Worm (Caenorhabditis elegans) whole organism, young adult: ENCODE measurements around the gene cyc-2.1.

Experiments used
- D2030.7 ChIP-seq: fragments of 200-800 bp; sonication (Bioruptor generic); IDR thresholded peaks from 2 replicates; pipeline ENCODE4 v1.3.6; 2022; ENCODE audit warnings: missing genetic modification reagents, missing genetic modification characterization, missing compliant biosample characterization
- Y53G8AR.9 ChIP-seq: fragments of 200-800 bp; sonication (Bioruptor generic); conservative IDR thresholded peaks from 2 replicates; pipeline ENCODE4 v1.3.6; 2022; ENCODE audit warnings: missing genetic modification reagents, missing genetic modification characterization, missing compliant biosample characterization
- Y79H2A.3 ChIP-seq: fragments of 200-800 bp; sonication (Bioruptor generic); conservative IDR thresholded peaks from 2 replicates; pipeline ENCODE4 v1.3.6; 2022; ENCODE audit warnings: missing genetic modification reagents, missing genetic modification characterization, missing compliant biosample characterization
- akir-1 ChIP-seq: fragments of 200-800 bp; sonication (Bioruptor generic); optimal IDR thresholded peaks from 2 replicates; lab custom pipeline; 2018; ENCODE audit warnings: mild to moderate bottlenecking, missing genetic modification characterization, moderate library complexity, missing compliant biosample characterization
- cebp-2 ChIP-seq: fragments of 200-800 bp; sonication (Bioruptor generic); IDR thresholded peaks from 2 replicates; pipeline ENCODE4 v1.3.6; 2022; ENCODE audit warnings: missing genetic modification characterization, missing compliant biosample characterization
- dpl-1 ChIP-seq: fragments of 150-350 bp; optimal IDR thresholded peaks from 2 replicates; lab custom pipeline; 2014; ENCODE audit warnings: missing biosample characterization, missing genetic modification reagents, missing genetic modification characterization
- ekl-4 ChIP-seq: fragments of 200-800 bp; sonication (Bioruptor generic); IDR thresholded peaks from 2 replicates; pipeline ENCODE4 v1.3.6; 2022; ENCODE audit warnings: missing genetic modification reagents, missing genetic modification characterization, missing compliant biosample characterization
- nfyb-1 ChIP-seq: fragments of 200-800 bp; sonication (Bioruptor generic); IDR thresholded peaks from 2 replicates; pipeline ENCODE4 v1.3.6; 2022; ENCODE audit warnings: missing genetic modification reagents, missing genetic modification characterization, missing compliant biosample characterization
- nhr-90 ChIP-seq: sonication (generic microtip); optimal IDR thresholded peaks from 2 replicates; lab custom pipeline; 2016; ENCODE audit warnings: missing genotype, mild to moderate bottlenecking, missing genetic modification characterization, missing compliant biosample characterization
- pha-4 ChIP-seq: fragments of 150-350 bp; sonication (generic microtip); optimal IDR thresholded peaks from 2 replicates; lab custom pipeline; 2014; ENCODE audit warnings: missing biosample characterization, missing genetic modification reagents, missing genetic modification characterization
- snpc-4 ChIP-seq, 5 experiments: fragments of 150-350 bp in 1 of 5; sonication (generic microtip) in 4 of 5; optimal IDR thresholded peaks; 2 replicates each; lab custom pipeline; 2014 to 2018; ENCODE audit warnings: missing genetic modification characterization in 5 of 5, missing biosample characterization in 3 of 5, antibody characterized with exemption in 2 of 5, mild to moderate bottlenecking in 2 of 5, missing compliant biosample characterization in 2 of 5, missing genotype in 2 of 5, moderate library complexity in 2 of 5, missing genetic modification reagents in 1 of 5
- sptf-2 ChIP-seq: fragments of 200-800 bp; sonication (Bioruptor generic); optimal IDR thresholded peaks from 2 replicates; lab custom pipeline; 2018; ENCODE audit warnings: mild to moderate bottlenecking, missing genetic modification characterization, missing compliant biosample characterization
- unc-62 ChIP-seq: fragments of 150-350 bp; optimal IDR thresholded peaks from 2 replicates; lab custom pipeline; 2014; ENCODE audit warnings: missing biosample characterization, missing genetic modification reagents, missing genetic modification characterization

DNA sequence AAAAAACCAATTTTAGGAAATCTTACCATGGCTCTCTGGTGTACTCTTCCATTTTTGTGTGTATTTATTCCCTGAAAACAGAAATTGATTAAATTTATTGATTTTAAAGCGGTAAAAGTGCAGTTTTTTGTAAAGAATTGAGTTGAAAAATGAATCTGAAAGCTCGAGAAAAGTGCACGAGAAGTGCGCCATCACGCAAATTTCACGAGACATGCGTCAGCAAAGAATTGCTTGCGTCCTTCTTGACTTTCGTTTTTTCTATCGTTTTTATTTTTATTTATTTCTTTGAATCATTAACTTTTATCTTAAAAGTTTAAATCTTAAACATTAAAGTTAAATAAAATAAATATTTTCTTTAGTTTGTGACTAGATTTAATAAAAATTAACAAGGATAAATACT is 3.4 kb downstream of the cyc-2.1 start, which contains the start of gene timm-17B.1:
- TF ChIP-seq nhr-90 (tag; lab: Kevin White, UChicago), result no peak
- TF ChIP-seq nfyb-1, result 0 out of 2 replicates have a peak, but pooled peaks have one; percentile 68
- no peak for TF ChIP-seq Y79H2A.3 (GFP tag; lab: Robert Waterston, UW)
- no peak for TF ChIP-seq pha-4 (tag; lab: Kevin White, UChicago)
- TF ChIP-seq sptf-2 (GFP tag; lab: Kevin White, UChicago), result no peak
- TF ChIP-seq unc-62, result no peak
- no peak for TF ChIP-seq akir-1 (GFP tag; lab: Kevin White, UChicago)
- no peak for TF ChIP-seq cebp-2
- TF ChIP-seq snpc-4 (GFP tag; optimal IDR thresholded peaks at IDR 0.05; lab: Kevin White, UChicago), result peak; percentile 12
- TF ChIP-seq snpc-4 (tag; optimal IDR thresholded peaks at IDR 0.05; lab: Kevin White, UChicago), result peak; percentile 34 to 64 (median 54)
- no peak for TF ChIP-seq D2030.7 (GFP tag; lab: Robert Waterston, UW)
- 0 out of 2 replicates have a peak, but pooled peaks have one; percentile 58 for TF ChIP-seq ekl-4 (GFP tag; lab: Robert Waterston, UW)
- 0 out of 2 replicates have a peak, but pooled peaks have one; percentile 62 for TF ChIP-seq Y53G8AR.9 (GFP tag; lab: Robert Waterston, UW)
- TF ChIP-seq dpl-1, result no peak
